Worm (Caenorhabditis elegans) whole organism, mixed stage, embryonic: Measurements from ENCODE around the gene ZK1236.5.

Experiments
- blmp-1 ChIP-seq: fragments of 150-350 bp; optimal IDR thresholded peaks from 2 replicates; lab custom pipeline; 2014; ENCODE audit warnings: missing biosample characterization, missing genetic modification characterization
- ces-1 ChIP-seq: fragments of 150-350 bp; optimal IDR thresholded peaks from 2 replicates; lab custom pipeline; 2014; ENCODE audit warnings: missing biosample characterization, missing genetic modification reagents, missing genetic modification characterization
- elt-1 ChIP-seq: sonication (generic microtip); optimal IDR thresholded peaks from 2 replicates; lab custom pipeline; 2017; ENCODE audit warnings: missing genetic modification characterization, mild to moderate bottlenecking, missing compliant biosample characterization, antibody characterized with exemption, moderate library complexity, borderline replicate concordance; ENCODE audit not compliant: insufficient read depth
- elt-3 ChIP-seq: fragments of 150-350 bp; optimal IDR thresholded peaks from 2 replicates; lab custom pipeline; 2014; ENCODE audit warnings: missing biosample characterization, missing genetic modification characterization
- lin-13 ChIP-seq: fragments of 150-350 bp; optimal IDR thresholded peaks from 2 replicates; lab custom pipeline; 2014; ENCODE audit warnings: missing biosample characterization, missing genetic modification characterization
- lin-32 ChIP-seq: fragments of 200-800 bp; sonication (Bioruptor generic); optimal IDR thresholded peaks from 2 replicates; lab custom pipeline; 2018; ENCODE audit warnings: mild to moderate bottlenecking, missing genetic modification characterization, missing compliant biosample characterization
- mep-1 ChIP-seq: fragments of 150-350 bp; optimal IDR thresholded peaks from 2 replicates; lab custom pipeline; 2017; ENCODE audit warnings: missing biosample characterization, missing genetic modification reagents, missing genetic modification characterization, inconsistent platforms
- nhr-28 ChIP-seq: fragments of 150-350 bp; optimal IDR thresholded peaks from 2 replicates; lab custom pipeline; 2014; ENCODE audit warnings: missing biosample characterization, missing genetic modification characterization
- sptf-1 ChIP-seq: sonication (generic microtip); optimal IDR thresholded peaks from 2 replicates; lab custom pipeline; 2017; ENCODE audit warnings: mild to moderate bottlenecking, missing genetic modification characterization, moderate library complexity, missing compliant biosample characterization
- unc-39 ChIP-seq: fragments of 150-350 bp; optimal IDR thresholded peaks from 2 replicates; lab custom pipeline; 2014; ENCODE audit warnings: missing biosample characterization, missing genetic modification characterization
- ztf-11 ChIP-seq: fragments of 150-350 bp; optimal IDR thresholded peaks from 2 replicates; lab custom pipeline; 2014; ENCODE audit warnings: missing biosample characterization, missing genetic modification characterization

DNA sequence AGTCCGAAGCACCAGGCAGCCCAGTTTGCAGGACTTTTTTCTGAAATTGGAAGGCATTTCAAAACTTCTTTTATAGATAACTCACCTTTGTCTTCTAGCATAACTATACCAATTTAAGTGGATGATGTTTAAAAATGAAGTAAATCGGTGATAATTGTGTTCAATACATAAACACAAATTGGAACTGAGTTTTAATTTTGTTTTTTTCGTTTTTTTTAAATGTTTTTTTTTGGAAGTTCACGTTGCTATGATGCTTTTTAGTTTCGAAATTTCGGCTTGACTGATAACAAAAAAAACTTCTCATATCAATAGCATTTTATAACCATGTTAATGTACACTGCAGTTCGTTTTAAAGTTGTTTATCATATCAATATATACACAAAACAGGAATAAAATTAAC lies 42.5 kb downstream of the ZK1236.5 start, which contains the start of gene ZK353.4:
- no peak for TF ChIP-seq lin-32 (GFP tag; lab: Kevin White, UChicago)
- no peak for TF ChIP-seq unc-39 (tag; lab: Kevin White, UChicago)
- no peak for TF ChIP-seq lin-13 (tag; lab: Kevin White, UChicago)
- no peak for TF ChIP-seq mep-1 (tag; lab: Kevin White, UChicago)
- TF ChIP-seq nhr-28 (tag; lab: Kevin White, UChicago), result no peak
- no peak for TF ChIP-seq ces-1 (GFP tag; lab: Kevin White, UChicago)
- no peak for TF ChIP-seq sptf-1 (tag; lab: Kevin White, UChicago)
- no peak for TF ChIP-seq elt-3 (tag; lab: Kevin White, UChicago)
- no peak for TF ChIP-seq blmp-1
- TF ChIP-seq elt-1 (tag; lab: Kevin White, UChicago), result no peak
- no peak for TF ChIP-seq ztf-11 (tag; lab: Kevin White, UChicago)
